Fruit fly (Drosophila melanogaster) whole organism, adult: ENCODE results near the gene CG5946.

Experiments
- CG5204 ChIP-seq: fragments of 200-800 bp; sonication (Bioruptor generic); optimal IDR thresholded peaks from 2 replicates; lab custom pipeline; 2016; ENCODE audit warnings: missing biosample characterization, missing genetic modification characterization
- kay ChIP-seq: fragments of 200-800 bp; sonication (Bioruptor generic); peaks from one replicate; lab custom pipeline; 2016; ENCODE audit warnings: missing biosample characterization, missing genetic modification characterization, borderline replicate concordance
- ovo ChIP-seq: fragments of 200-800 bp; sonication (Bioruptor generic); optimal IDR thresholded peaks from 2 replicates; lab custom pipeline; 2016; ENCODE audit warnings: missing biosample characterization, missing genetic modification characterization
- toe ChIP-seq: fragments of 200-800 bp; sonication (Bioruptor generic); optimal IDR thresholded peaks from 2 replicates; lab custom pipeline; 2016; ENCODE audit warnings: missing biosample characterization, missing genetic modification characterization

dm6 chr3L:11800761-11801160 is 21.3 kb downstream of the CG5946 start, which contains the start of gene Gcat:
- TF ChIP-seq toe (GFP tag; lab: Kevin White, UChicago), result no peak
- TF ChIP-seq ovo (GFP tag; lab: Kevin White, UChicago), result no peak
- TF ChIP-seq kay, result no peak
- no peak for TF ChIP-seq CG5204 (GFP tag; lab: Kevin White, UChicago)
